Fruit fly (Drosophila melanogaster) whole organism, prepupa: ENCODE results near the gene PVRAP.
A peak's percentile ranks its signal among the peaks of the same experiment; 100 is the strongest.

Source experiments
- CG10631 ChIP-seq: fragments of 200-800 bp; sonication (Bioruptor generic); optimal IDR thresholded peaks from 2 replicates; lab custom pipeline; 2016; ENCODE audit warnings: missing biosample characterization, missing genetic modification characterization
- CG10669 ChIP-seq: fragments of 200-800 bp; sonication (Bioruptor generic); optimal IDR thresholded peaks from 3 replicates; lab custom pipeline; 2018; ENCODE audit warnings: missing biosample characterization, mild to moderate bottlenecking, missing genetic modification characterization, moderate library complexity
- CG11762 ChIP-seq: fragments of 200-800 bp; sonication (Bioruptor generic); optimal IDR thresholded peaks from 3 replicates; lab custom pipeline; 2016; ENCODE audit warnings: missing biosample characterization, missing genetic modification characterization; ENCODE audit not compliant: insufficient read depth
- CG15336 ChIP-seq: fragments of 200-800 bp; sonication (Bioruptor generic); IDR thresholded peaks from 2 replicates; pipeline ENCODE4 v1.3.6; 2022; ENCODE audit warnings: missing biosample characterization, missing genetic modification characterization
- CG1621 ChIP-seq: fragments of 200-800 bp; sonication (Bioruptor generic); optimal IDR thresholded peaks from 3 replicates; lab custom pipeline; 2018; ENCODE audit warnings: missing biosample characterization, mild to moderate bottlenecking, missing genetic modification characterization
- CG16779 ChIP-seq: fragments of 200-800 bp; sonication (Bioruptor generic); optimal IDR thresholded peaks from 3 replicates; lab custom pipeline; 2017; ENCODE audit warnings: missing biosample characterization, mild to moderate bottlenecking, missing genetic modification characterization
- CG31627 ChIP-seq: fragments of 200-800 bp; sonication (Bioruptor generic); optimal IDR thresholded peaks from 3 replicates; lab custom pipeline; 2016; ENCODE audit warnings: missing biosample characterization, missing genetic modification characterization
- CG32006 ChIP-seq: fragments of 200-800 bp; sonication (Bioruptor generic); optimal IDR thresholded peaks from 3 replicates; lab custom pipeline; 2017; ENCODE audit warnings: missing biosample characterization, mild to moderate bottlenecking, missing genetic modification characterization
- CG3919 ChIP-seq: fragments of 200-800 bp; sonication (Bioruptor generic); optimal IDR thresholded peaks from 3 replicates; lab custom pipeline; 2016; ENCODE audit warnings: missing biosample characterization, missing genetic modification characterization
- CG6808 ChIP-seq: fragments of 200-800 bp; sonication (Bioruptor generic); optimal IDR thresholded peaks from 3 replicates; lab custom pipeline; 2017; ENCODE audit warnings: missing biosample characterization, missing genetic modification characterization, mild to moderate bottlenecking, moderate library complexity, missing genetic modification reagents
- CG7368 ChIP-seq: fragments of 200-800 bp; sonication (Bioruptor generic); optimal IDR thresholded peaks from 3 replicates; lab custom pipeline; 2016; ENCODE audit warnings: missing biosample characterization, missing genetic modification characterization
- CG8119 ChIP-seq: fragments of 200-800 bp; sonication (Bioruptor generic); IDR thresholded peaks from 3 replicates; pipeline ENCODE4 v1.3.6; 2022; ENCODE audit warnings: missing biosample characterization, missing genetic modification characterization
- CG8319 ChIP-seq: fragments of 200-800 bp; sonication (Bioruptor generic); optimal IDR thresholded peaks from 3 replicates; lab custom pipeline; 2016; ENCODE audit warnings: missing biosample characterization, missing genetic modification characterization
- CG9139 ChIP-seq: fragments of 200-800 bp; sonication (Bioruptor generic); optimal IDR thresholded peaks from 3 replicates; lab custom pipeline; 2017; ENCODE audit warnings: missing biosample characterization, mild to moderate bottlenecking, missing genetic modification characterization
- Ets21C ChIP-seq: fragments of 200-800 bp; sonication (Bioruptor generic); optimal IDR thresholded peaks from 3 replicates; lab custom pipeline; 2016; ENCODE audit warnings: missing biosample characterization, missing genetic modification characterization
- Ets96B ChIP-seq: fragments of 200-800 bp; optimal IDR thresholded peaks from 2 replicates; lab custom pipeline; 2019; ENCODE audit warnings: missing biosample characterization, mild to moderate bottlenecking, missing genetic modification characterization, moderate library complexity
- Gug ChIP-seq: fragments of 200-800 bp; sonication (Bioruptor generic); IDR thresholded peaks from 2 replicates; pipeline ENCODE4 v1.3.6; 2022; ENCODE audit warnings: missing biosample characterization, missing genetic modification characterization
- Hr38 ChIP-seq: sonication (Bioruptor generic); optimal IDR thresholded peaks from 2 replicates; lab custom pipeline; 2016; ENCODE audit warnings: missing biosample characterization, missing genetic modification characterization
- Hr39 ChIP-seq: fragments of 200-800 bp; sonication (Bioruptor generic); optimal IDR thresholded peaks from 2 replicates; lab custom pipeline; 2016; ENCODE audit warnings: missing biosample characterization, missing genetic modification characterization
- Hr4 ChIP-seq: fragments of 200-800 bp; sonication (Bioruptor generic); optimal IDR thresholded peaks from 3 replicates; lab custom pipeline; 2016; ENCODE audit warnings: missing biosample characterization, missing genetic modification characterization
- Lpt ChIP-seq: fragments of 200-800 bp; sonication (Bioruptor generic); optimal IDR thresholded peaks from 3 replicates; lab custom pipeline; 2016; ENCODE audit warnings: missing biosample characterization, missing genetic modification characterization
- Met ChIP-seq: fragments of 200-800 bp; sonication (Bioruptor generic); optimal IDR thresholded peaks from 3 replicates; lab custom pipeline; 2016; ENCODE audit warnings: missing biosample characterization, missing genetic modification characterization
- OdsH ChIP-seq: fragments of 200-800 bp; sonication (Bioruptor generic); optimal IDR thresholded peaks from 3 replicates; lab custom pipeline; 2016; ENCODE audit warnings: missing biosample characterization, missing genetic modification characterization
- Smox ChIP-seq: fragments of 200-800 bp; sonication (Bioruptor generic); optimal IDR thresholded peaks from 3 replicates; lab custom pipeline; 2016; ENCODE audit warnings: missing biosample characterization, missing genetic modification characterization
- Sox102F ChIP-seq: fragments of 200-800 bp; sonication (Bioruptor generic); optimal IDR thresholded peaks from 2 replicates; lab custom pipeline; 2016; ENCODE audit warnings: missing biosample characterization, mild to moderate bottlenecking, missing genetic modification characterization
- achi ChIP-seq: fragments of 200-800 bp; sonication (Bioruptor generic); optimal IDR thresholded peaks from 3 replicates; lab custom pipeline; 2016; ENCODE audit warnings: missing biosample characterization, missing genetic modification characterization
- acj6 ChIP-seq: fragments of 200-800 bp; sonication (Bioruptor generic); optimal IDR thresholded peaks from 3 replicates; lab custom pipeline; 2016; ENCODE audit warnings: missing biosample characterization, missing genetic modification characterization
- cyc ChIP-seq: fragments of 200-800 bp; sonication (Bioruptor generic); optimal IDR thresholded peaks from 3 replicates; lab custom pipeline; 2016; ENCODE audit warnings: missing biosample characterization, missing genetic modification characterization
- esn ChIP-seq: fragments of 200-800 bp; sonication (Bioruptor generic); optimal IDR thresholded peaks from 2 replicates; lab custom pipeline; 2016; ENCODE audit warnings: missing biosample characterization, mild to moderate bottlenecking, missing genetic modification characterization, moderate library complexity
- fd59A ChIP-seq: fragments of 200-800 bp; sonication (Bioruptor generic); optimal IDR thresholded peaks from 2 replicates; lab custom pipeline; 2017; ENCODE audit warnings: missing biosample characterization, mild to moderate bottlenecking, missing genetic modification characterization, missing genetic modification reagents
- fd85E ChIP-seq: fragments of 200-800 bp; sonication (Bioruptor generic); optimal IDR thresholded peaks from 3 replicates; lab custom pipeline; 2016; ENCODE audit warnings: missing biosample characterization, missing genetic modification characterization
- fkh ChIP-seq: fragments of 200-800 bp; sonication (Bioruptor generic); optimal IDR thresholded peaks from 3 replicates; lab custom pipeline; 2017; ENCODE audit warnings: missing biosample characterization, mild to moderate bottlenecking, missing genetic modification characterization, moderate library complexity
- net ChIP-seq: fragments of 200-800 bp; sonication (Bioruptor generic); optimal IDR thresholded peaks from 3 replicates; lab custom pipeline; 2016; ENCODE audit warnings: missing biosample characterization, missing genetic modification characterization
- pdm3 ChIP-seq: fragments of 200-800 bp; sonication (Bioruptor generic); optimal IDR thresholded peaks from 3 replicates; lab custom pipeline; 2016; ENCODE audit warnings: missing biosample characterization, missing genetic modification characterization
- salr ChIP-seq, 2 experiments: fragments of 200-800 bp; sonication (Bioruptor generic); optimal IDR thresholded peaks; 3 replicates each; lab custom pipeline; 2016 to 2018; ENCODE audit warnings: missing biosample characterization in 2 of 2, missing genetic modification characterization in 2 of 2, mild to moderate bottlenecking in 1 of 2
- ss ChIP-seq, 2 experiments: fragments of 200-800 bp; sonication (Bioruptor generic); optimal IDR thresholded peaks; 2 replicates in 1 of 2; 3 replicates in 1 of 2; lab custom pipeline; 2017 to 2018; ENCODE audit warnings: mild to moderate bottlenecking in 2 of 2, missing biosample characterization in 2 of 2, missing genetic modification characterization in 2 of 2, moderate library complexity in 1 of 2
- svp ChIP-seq: fragments of 200-800 bp; sonication (Bioruptor generic); peaks from one replicate; lab custom pipeline; 2016; ENCODE audit warnings: missing biosample characterization, missing genetic modification characterization

Gene PVRAP

dm6 chr3L:5989391-5990156, 7.4 kb upstream of the PVRAP start (continued):
- TF ChIP-seq salr (GFP tag; optimal IDR thresholded peaks at IDR 0.05; lab: Kevin White, UChicago), result no peak
- no peak for TF ChIP-seq Sox102F (GFP tag; lab: Kevin White, UChicago)
- no peak for TF ChIP-seq CG16779 (tag; lab: Kevin White, UChicago)
- TF ChIP-seq pdm3 (GFP tag; lab: Kevin White, UChicago), result no peak
- peak; percentile 2 for TF ChIP-seq CG32006 (GFP tag; lab: Kevin White, UChicago)
- no peak for TF ChIP-seq fd85E (GFP tag; lab: Kevin White, UChicago)
- TF ChIP-seq svp (GFP tag; lab: Kevin White, UChicago), result no peak
- peak; percentile 29 for TF ChIP-seq Ets96B
- peak; percentile 9 for TF ChIP-seq CG6808
- no peak for TF ChIP-seq fd59A
- TF ChIP-seq Ets21C (GFP tag; lab: Kevin White, UChicago), result no peak
- TF ChIP-seq Smox (GFP tag; lab: Kevin White, UChicago), result no peak
- TF ChIP-seq, all 60 proteins: peak for 5

dm6 chr3L:5992249-5992648, 4.8 kb upstream of the PVRAP start:
- TF ChIP-seq CG31627 (GFP tag; lab: Kevin White, UChicago) (no peak), fkh (GFP tag; lab: Kevin White, UChicago) (peak; percentile 70), acj6 (GFP tag; lab: Kevin White, UChicago) (no peak), fd85E (GFP tag; lab: Kevin White, UChicago) (no peak), Hr39 (GFP tag; lab: Kevin White, UChicago) (no peak), OdsH (GFP tag; lab: Kevin White, UChicago) (no peak), salr (GFP tag; optimal IDR thresholded peaks at IDR 0.05; lab: Kevin White, UChicago) (no peak)

- no peak for TF ChIP-seq Hr39 (GFP tag; lab: Kevin White, UChicago)
- TF ChIP-seq fkh (GFP tag; lab: Kevin White, UChicago), result peak; percentile 40
- no peak for TF ChIP-seq Hr38 (GFP tag; lab: Kevin White, UChicago)
Observed at dm6 chr3L:5992916-5993315, 4.1 kb upstream of the PVRAP start.

dm6 chr3L:5993701-5994499, 3.1 kb upstream of the PVRAP start:
- TF ChIP-seq Sox102F (GFP tag; lab: Kevin White, UChicago), result no peak
- TF ChIP-seq pdm3 (GFP tag; lab: Kevin White, UChicago), result no peak
- TF ChIP-seq acj6 (GFP tag; lab: Kevin White, UChicago), result no peak
- TF ChIP-seq Smox (GFP tag; lab: Kevin White, UChicago), result no peak
- no peak for TF ChIP-seq achi (GFP tag; lab: Kevin White, UChicago)
- TF ChIP-seq CG1621 (tag; lab: Kevin White, UChicago), result no peak
- no peak for TF ChIP-seq esn (GFP tag; lab: Kevin White, UChicago)
- no peak for TF ChIP-seq CG8319 (GFP tag; lab: Kevin White, UChicago)
- no peak for TF ChIP-seq CG9139 (GFP tag; lab: Kevin White, UChicago)
- no peak for TF ChIP-seq Hr4 (GFP tag; lab: Kevin White, UChicago)
- no peak for TF ChIP-seq CG10631
- TF ChIP-seq Lpt (GFP tag; lab: Kevin White, UChicago), result no peak
- TF ChIP-seq cyc (GFP tag; lab: Kevin White, UChicago), result no peak

dm6 chr3L:5996520-5996919, 488 bp upstream of the PVRAP start:
- no peak for TF ChIP-seq CG10669 (GFP tag; lab: Kevin White, UChicago)
- TF ChIP-seq CG3919 (GFP tag; lab: Kevin White, UChicago), result no peak
- no peak for TF ChIP-seq ss (GFP tag; optimal IDR thresholded peaks at IDR 0.05; lab: Kevin White, UChicago)
- TF ChIP-seq CG11762, result no peak
- TF ChIP-seq CG8119 (GFP tag; lab: Robert Waterston, UW), result no peak
- TF ChIP-seq CG15336 (GFP tag; lab: Robert Waterston, UW), result no peak
- no peak for TF ChIP-seq net (GFP tag; lab: Kevin White, UChicago)
- TF ChIP-seq CG7368 (GFP tag; lab: Kevin White, UChicago), result no peak
- TF ChIP-seq Met (GFP tag; lab: Kevin White, UChicago), result no peak
- TF ChIP-seq Gug, result no peak
